Worm (Caenorhabditis elegans) whole organism, young adult: ENCODE results near the gene klp-12.

ENCODE experiments used
- B0019.2 ChIP-seq: fragments of 200-800 bp; sonication (Bioruptor generic); conservative IDR thresholded peaks from 2 replicates; pipeline ENCODE4 v1.3.6; 2022; ENCODE audit warnings: missing genetic modification reagents, missing genetic modification characterization, missing compliant biosample characterization
- C17E4.6 ChIP-seq: fragments of 200-800 bp; sonication (Bioruptor generic); IDR thresholded peaks from 2 replicates; pipeline ENCODE4 v1.3.6; 2022; ENCODE audit warnings: missing genetic modification reagents, missing genetic modification characterization, missing compliant biosample characterization
- D2030.7 ChIP-seq: fragments of 200-800 bp; sonication (Bioruptor generic); IDR thresholded peaks from 2 replicates; pipeline ENCODE4 v1.3.6; 2022; ENCODE audit warnings: missing genetic modification reagents, missing genetic modification characterization, missing compliant biosample characterization
- F33H1.4 ChIP-seq: fragments of 200-800 bp; sonication (Bioruptor generic); IDR thresholded peaks from 2 replicates; pipeline ENCODE4 v1.3.6; 2022; ENCODE audit warnings: missing genetic modification reagents, missing genetic modification characterization, missing compliant biosample characterization
- F39B2.1 ChIP-seq: fragments of 200-800 bp; sonication (Bioruptor generic); IDR thresholded peaks from 2 replicates; pipeline ENCODE4 v1.3.6; 2022; ENCODE audit warnings: missing genetic modification reagents, missing genetic modification characterization, missing compliant biosample characterization
- F49E8.2 ChIP-seq: sonication (generic microtip); optimal IDR thresholded peaks from 3 replicates; lab custom pipeline; 2017; ENCODE audit warnings: missing genetic modification characterization, mild to moderate bottlenecking, missing compliant biosample characterization, antibody characterized with exemption, moderate library complexity; ENCODE audit not compliant: insufficient read depth
- Y53G8AR.9 ChIP-seq: fragments of 200-800 bp; sonication (Bioruptor generic); conservative IDR thresholded peaks from 2 replicates; pipeline ENCODE4 v1.3.6; 2022; ENCODE audit warnings: missing genetic modification reagents, missing genetic modification characterization, missing compliant biosample characterization
- Y79H2A.3 ChIP-seq: fragments of 200-800 bp; sonication (Bioruptor generic); conservative IDR thresholded peaks from 2 replicates; pipeline ENCODE4 v1.3.6; 2022; ENCODE audit warnings: missing genetic modification reagents, missing genetic modification characterization, missing compliant biosample characterization
- Y95B8A.8 ChIP-seq: fragments of 200-800 bp; sonication (Bioruptor generic); IDR thresholded peaks from 2 replicates; pipeline ENCODE4 v1.3.6; 2022; ENCODE audit warnings: missing genetic modification reagents, missing genetic modification characterization, missing compliant biosample characterization
- ZK185.1 ChIP-seq: sonication (generic microtip); optimal IDR thresholded peaks from 2 replicates; lab custom pipeline; 2016; ENCODE audit warnings: mild to moderate bottlenecking, missing genetic modification characterization, missing compliant biosample characterization; ENCODE audit not compliant: poor library complexity, severe bottlenecking
- attf-5 ChIP-seq: fragments of 200-800 bp; sonication (Bioruptor generic); optimal IDR thresholded peaks from 2 replicates; lab custom pipeline; 2018; ENCODE audit warnings: mild to moderate bottlenecking, missing genetic modification characterization, missing compliant biosample characterization
- attf-6 ChIP-seq: fragments of 200-800 bp; sonication (Bioruptor generic); IDR thresholded peaks from 2 replicates; pipeline ENCODE4 v1.3.6; 2022; ENCODE audit warnings: missing genetic modification reagents, missing genetic modification characterization, missing compliant biosample characterization
- ceh-100 ChIP-seq: fragments of 200-800 bp; sonication (Bioruptor generic); IDR thresholded peaks from 2 replicates; pipeline ENCODE4 v1.3.6; 2022; ENCODE audit warnings: missing genetic modification reagents, missing genetic modification characterization, missing compliant biosample characterization
- dox-1 ChIP-seq: fragments of 200-800 bp; sonication (Bioruptor generic); IDR thresholded peaks from 2 replicates; pipeline ENCODE4 v1.3.6; 2022; ENCODE audit warnings: missing genetic modification reagents, missing genetic modification characterization, missing compliant biosample characterization
- egl-44 ChIP-seq: fragments of 200-800 bp; sonication (Bioruptor generic); IDR thresholded peaks from 2 replicates; pipeline ENCODE4 v1.3.6; 2022; ENCODE audit warnings: missing genetic modification reagents, missing genetic modification characterization, missing compliant biosample characterization
- ekl-4 ChIP-seq: fragments of 200-800 bp; sonication (Bioruptor generic); IDR thresholded peaks from 2 replicates; pipeline ENCODE4 v1.3.6; 2022; ENCODE audit warnings: missing genetic modification reagents, missing genetic modification characterization, missing compliant biosample characterization
- him-1 ChIP-seq: sonication (generic microtip); optimal IDR thresholded peaks from 2 replicates; lab custom pipeline; 2016; ENCODE audit warnings: missing genotype, missing genetic modification reagents, missing genetic modification characterization, missing compliant biosample characterization
- hlh-12 ChIP-seq: sonication (generic microtip); optimal IDR thresholded peaks from 2 replicates; lab custom pipeline; 2016; ENCODE audit warnings: missing genetic modification characterization, missing compliant biosample characterization
- hmg-1.2 ChIP-seq: fragments of 200-800 bp; sonication (Bioruptor generic); IDR thresholded peaks from 2 replicates; pipeline ENCODE4 v1.3.6; 2022; ENCODE audit warnings: missing genetic modification reagents, missing genetic modification characterization, missing compliant biosample characterization
- hrde-1 ChIP-seq: sonication (generic microtip); optimal IDR thresholded peaks from 2 replicates; lab custom pipeline; 2016; ENCODE audit warnings: missing genetic modification characterization, mild to moderate bottlenecking, missing compliant biosample characterization, moderate library complexity, missing genotype, missing genetic modification reagents, borderline replicate concordance
- hsf-1 ChIP-seq: fragments of 200-800 bp; sonication (Bioruptor generic); IDR thresholded peaks from 2 replicates; pipeline ENCODE4 v1.3.6; 2022; ENCODE audit warnings: missing genetic modification reagents, missing genetic modification characterization, missing compliant biosample characterization
- let-526 ChIP-seq: fragments of 200-800 bp; sonication (Bioruptor generic); IDR thresholded peaks from 2 replicates; pipeline ENCODE4 v1.3.6; 2022; ENCODE audit warnings: missing genetic modification reagents, missing genetic modification characterization, missing compliant biosample characterization
- lin-26 ChIP-seq: fragments of 200-800 bp; sonication (Bioruptor generic); IDR thresholded peaks from 2 replicates; pipeline ENCODE4 v1.3.6; 2022; ENCODE audit warnings: missing genetic modification reagents, missing genetic modification characterization, missing compliant biosample characterization
- lir-1 ChIP-seq: fragments of 200-800 bp; sonication (Bioruptor generic); conservative IDR thresholded peaks from 2 replicates; pipeline ENCODE4 v1.3.6; 2022; ENCODE audit warnings: missing genetic modification reagents, missing genetic modification characterization, missing compliant biosample characterization
- madf-3 ChIP-seq: fragments of 200-800 bp; sonication (Bioruptor generic); IDR thresholded peaks from 2 replicates; pipeline ENCODE4 v1.3.6; 2022; ENCODE audit warnings: missing genetic modification reagents, missing genetic modification characterization, missing compliant biosample characterization
- madf-6 ChIP-seq: fragments of 200-800 bp; sonication (Bioruptor generic); IDR thresholded peaks from 2 replicates; pipeline ENCODE4 v1.3.6; 2022; ENCODE audit warnings: missing genetic modification reagents, missing genetic modification characterization, missing compliant biosample characterization
- mcd-1 ChIP-seq: fragments of 200-800 bp; sonication (Bioruptor generic); IDR thresholded peaks from 2 replicates; pipeline ENCODE4 v1.3.6; 2022; ENCODE audit warnings: missing genetic modification reagents, missing genetic modification characterization, missing compliant biosample characterization
- mes-4 ChIP-seq: sonication (generic microtip); optimal IDR thresholded peaks from 2 replicates; lab custom pipeline; 2016; ENCODE audit warnings: missing genotype, missing genetic modification characterization, missing compliant biosample characterization
- nfya-1 ChIP-seq: sonication (generic microtip); optimal IDR thresholded peaks from 2 replicates; lab custom pipeline; 2017; ENCODE audit warnings: antibody characterized with exemption, missing compliant biosample characterization, missing genetic modification characterization, borderline replicate concordance; ENCODE audit not compliant: insufficient read depth
- nhr-80 ChIP-seq: sonication (generic microtip); optimal IDR thresholded peaks from 2 replicates; lab custom pipeline; 2016; ENCODE audit warnings: missing genetic modification characterization, missing compliant biosample characterization
- pbrm-1 ChIP-seq: fragments of 200-800 bp; sonication (Bioruptor generic); IDR thresholded peaks from 2 replicates; pipeline ENCODE4 v1.3.6; 2022; ENCODE audit warnings: missing genetic modification reagents, missing genetic modification characterization, missing compliant biosample characterization
- pha-4 ChIP-seq: fragments of 150-350 bp; sonication (generic microtip); optimal IDR thresholded peaks from 2 replicates; lab custom pipeline; 2014; ENCODE audit warnings: missing biosample characterization, missing genetic modification reagents, missing genetic modification characterization
- rcor-1 ChIP-seq: fragments of 200-800 bp; sonication (Bioruptor generic); IDR thresholded peaks from 2 replicates; pipeline ENCODE4 v1.3.6; 2022; ENCODE audit warnings: missing genetic modification reagents, missing genetic modification characterization, missing compliant biosample characterization
- snpc-3.4 ChIP-seq: sonication (generic microtip); optimal IDR thresholded peaks from 2 replicates; lab custom pipeline; 2017; ENCODE audit warnings: missing genetic modification characterization, mild to moderate bottlenecking, missing compliant biosample characterization, antibody characterized with exemption, moderate library complexity, missing genotype, missing genetic modification reagents
- snpc-4 ChIP-seq, 5 experiments: fragments of 150-350 bp in 1 of 5; sonication (generic microtip) in 4 of 5; optimal IDR thresholded peaks; 2 replicates each; lab custom pipeline; 2014 to 2018; ENCODE audit warnings: missing genetic modification characterization in 5 of 5, missing biosample characterization in 3 of 5, antibody characterized with exemption in 2 of 5, mild to moderate bottlenecking in 2 of 5, missing compliant biosample characterization in 2 of 5, missing genotype in 2 of 5, moderate library complexity in 2 of 5, missing genetic modification reagents in 1 of 5
- ztf-25 ChIP-seq: fragments of 200-800 bp; sonication (Bioruptor generic); IDR thresholded peaks from 2 replicates; pipeline ENCODE4 v1.3.6; 2022; ENCODE audit warnings: missing genetic modification reagents, missing genetic modification characterization, missing compliant biosample characterization

Gene klp-12

DNA sequence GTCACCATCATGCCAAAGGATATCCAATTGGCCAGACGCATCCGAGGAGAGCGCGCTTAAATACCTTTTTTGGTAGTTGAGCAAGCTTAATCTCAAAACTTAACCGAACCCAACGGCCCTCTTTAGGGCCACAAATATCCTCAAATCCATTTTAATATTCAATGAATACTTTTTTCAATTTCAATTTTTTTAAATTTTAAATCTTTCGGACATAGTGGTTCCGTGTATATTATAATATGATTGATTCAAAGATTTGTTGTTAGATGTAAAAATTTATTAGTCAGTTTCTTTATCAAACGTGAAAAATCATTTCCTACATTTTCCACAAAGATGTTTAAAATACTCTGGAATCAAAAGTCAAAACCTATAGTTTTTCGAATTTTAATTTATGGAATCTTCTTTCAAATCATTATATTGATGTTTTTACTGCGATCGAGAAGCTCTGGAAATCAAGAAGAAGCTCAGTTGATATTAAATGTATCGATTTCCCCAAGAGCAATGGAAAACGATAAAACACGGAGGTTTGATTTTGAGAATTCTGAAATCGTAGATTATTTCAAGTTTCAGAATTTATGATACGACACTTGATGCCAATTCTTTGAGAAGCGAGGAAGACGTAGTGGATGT, 32.6 kb downstream of the klp-12 start, which contains the start of gene B0035.21 (continued):
- 0 out of 2 replicates have a peak, but pooled peaks have one; percentile 15 for TF ChIP-seq B0019.2 (GFP tag; lab: Robert Waterston, UW)
- TF ChIP-seq hlh-12 (tag; lab: Kevin White, UChicago) = no peak
- TF ChIP-seq attf-6 (GFP tag; lab: Robert Waterston, UW) = peak; percentile 84

DNA sequence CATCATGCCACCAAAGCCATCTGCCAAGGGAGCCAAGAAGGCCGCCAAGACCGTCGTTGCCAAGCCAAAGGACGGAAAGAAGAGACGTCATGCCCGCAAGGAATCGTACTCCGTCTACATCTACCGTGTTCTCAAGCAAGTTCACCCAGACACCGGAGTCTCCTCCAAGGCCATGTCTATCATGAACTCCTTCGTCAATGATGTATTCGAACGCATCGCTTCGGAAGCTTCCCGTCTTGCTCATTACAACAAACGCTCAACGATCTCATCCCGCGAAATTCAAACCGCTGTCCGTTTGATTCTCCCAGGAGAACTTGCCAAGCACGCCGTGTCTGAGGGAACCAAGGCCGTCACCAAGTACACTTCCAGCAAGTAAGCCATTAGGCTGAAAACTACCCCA, 34.9 kb downstream of the klp-12 start, which contains the start of gene his-48:
his-48 (plus strand) TSS at position 5 of the 400 bp plus-strand sequence.
- TF ChIP-seq hsf-1 (GFP tag; lab: Robert Waterston, UW) (peak; percentile 38; the same call in 1 of the 2 replicates), madf-6 (0 out of 2 replicates have a peak, but pooled peaks have one; percentile 24), attf-6 (GFP tag; lab: Robert Waterston, UW) (peak; percentile 57; the same call in 1 of the 2 replicates), lin-26 (peak; percentile 79), madf-3 (GFP tag; lab: Robert Waterston, UW) (0 out of 2 replicates have a peak, but pooled peaks have one; percentile 59)
- TF ChIP-seq, all 124 proteins: peak for 5; not testable (repeated sequence) for 119

DNA sequence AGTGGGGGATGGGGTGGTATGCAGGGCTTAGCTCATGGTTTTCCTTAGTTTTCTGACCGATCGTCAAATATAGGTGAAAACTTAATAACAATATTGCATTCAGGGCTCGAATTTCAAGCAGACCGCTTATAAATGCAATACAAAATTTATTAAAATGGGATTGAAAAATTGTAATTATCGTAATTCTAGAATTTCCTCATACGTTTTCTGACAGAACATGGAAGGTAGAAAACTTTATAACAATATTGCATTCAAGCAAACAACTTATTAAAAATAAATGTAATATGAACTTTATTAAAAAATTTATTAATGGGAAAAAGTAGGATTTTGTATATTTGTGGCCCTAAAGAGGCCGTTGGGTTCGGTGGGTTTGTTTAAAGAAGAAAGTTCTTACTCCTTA, 36.0 kb downstream of the klp-12 start:
- TF ChIP-seq hmg-1.2 (GFP tag; lab: Robert Waterston, UW) = peak; percentile 34
- TF ChIP-seq hrde-1 = peak; percentile 82
- peak; percentile 4 for TF ChIP-seq F49E8.2 (tag; lab: Kevin White, UChicago)
- TF ChIP-seq pha-4 = no peak
- no peak for TF ChIP-seq nfya-1 (tag; lab: Kevin White, UChicago)
- TF ChIP-seq nhr-80 (tag; lab: Kevin White, UChicago) = no peak
- peak; percentile 71; the same call in 1 of the 2 replicates for TF ChIP-seq attf-6 (GFP tag; lab: Robert Waterston, UW)
- no peak for TF ChIP-seq let-526 (GFP tag; lab: Robert Waterston, UW)
- TF ChIP-seq Y79H2A.3 (GFP tag; lab: Robert Waterston, UW) = peak; percentile 56; the same call in 1 of the 2 replicates
- 0 out of 2 replicates have a peak, but pooled peaks have one; percentile 27 for TF ChIP-seq ceh-100
- TF ChIP-seq Y95B8A.8 (GFP tag; lab: Robert Waterston, UW) = peak; percentile 59; the same call in 1 of the 2 replicates
- TF ChIP-seq hsf-1 (GFP tag; lab: Robert Waterston, UW) = peak; percentile 61; the same call in 1 of the 2 replicates
- TF ChIP-seq dox-1 (GFP tag; lab: Robert Waterston, UW) = peak; percentile 64; the same call in 1 of the 2 replicates
- 0 out of 2 replicates have a peak, but pooled peaks have one; percentile 16 for TF ChIP-seq pbrm-1 (GFP tag; lab: Robert Waterston, UW)
- 0 out of 2 replicates have a peak, but pooled peaks have one; percentile 17 for TF ChIP-seq F39B2.1 (GFP tag; lab: Robert Waterston, UW)
- TF ChIP-seq F33H1.4 = peak; percentile 37; the same call in 1 of the 2 replicates
- TF ChIP-seq ekl-4 (GFP tag; lab: Robert Waterston, UW) = peak; percentile 79
- no peak for TF ChIP-seq attf-5 (GFP tag; lab: Kevin White, UChicago)
- peak; percentile 38 for TF ChIP-seq D2030.7 (GFP tag; lab: Robert Waterston, UW)
- TF ChIP-seq madf-6 = peak; percentile 64
- TF ChIP-seq snpc-4 (GFP tag; optimal IDR thresholded peaks at IDR 0.05; lab: Kevin White, UChicago) = no peak
- TF ChIP-seq snpc-4 (tag; optimal IDR thresholded peaks at IDR 0.05; lab: Kevin White, UChicago) = peak in 1 of 4 experiments; percentile 25
- TF ChIP-seq mcd-1 (GFP tag; lab: Robert Waterston, UW) = 0 out of 2 replicates have a peak, but pooled peaks have one; percentile 18
- peak; percentile 65; the same call in 1 of the 2 replicates for TF ChIP-seq egl-44 (GFP tag; lab: Robert Waterston, UW)
- no peak for TF ChIP-seq lir-1 (GFP tag; lab: Robert Waterston, UW)
- TF ChIP-seq ztf-25 (GFP tag; lab: Robert Waterston, UW) = 0 out of 2 replicates have a peak, but pooled peaks have one; percentile 43
- TF ChIP-seq snpc-3.4 (tag; lab: Kevin White, UChicago) = peak; percentile 7
- TF ChIP-seq Y53G8AR.9 (GFP tag; lab: Robert Waterston, UW) = 0 out of 2 replicates have a peak, but pooled peaks have one; percentile 57
- no peak for TF ChIP-seq ZK185.1 (tag; lab: Kevin White, UChicago)
- 0 out of 2 replicates have a peak, but pooled peaks have one; percentile 7 for TF ChIP-seq C17E4.6 (GFP tag; lab: Robert Waterston, UW)
- peak; percentile 26 for TF ChIP-seq mes-4
- TF ChIP-seq rcor-1 = peak; percentile 68
- peak; percentile 79 for TF ChIP-seq lin-26
- peak; percentile 74 for TF ChIP-seq him-1
- TF ChIP-seq, all 124 proteins: peak for 26
